Worm (Caenorhabditis elegans) whole organism, late embryonic: Measurements from ENCODE around the gene srh-52.

ENCODE experiments used
- C08G9.2 ChIP-seq: sonication (generic microtip); optimal IDR thresholded peaks from 2 replicates; lab custom pipeline; 2016; ENCODE audit warnings: mild to moderate bottlenecking, missing genetic modification characterization, moderate library complexity, missing compliant biosample characterization
- C38D4.7 ChIP-seq: fragments of 200-800 bp; sonication (Bioruptor generic); optimal IDR thresholded peaks from 2 replicates; lab custom pipeline; 2018; ENCODE audit warnings: mild to moderate bottlenecking, missing genetic modification characterization, moderate library complexity, missing compliant biosample characterization
- K02D7.2 ChIP-seq: sonication (generic microtip); optimal IDR thresholded peaks from 2 replicates; lab custom pipeline; 2017; ENCODE audit warnings: mild to moderate bottlenecking, missing genetic modification characterization, missing compliant biosample characterization
- K09A11.1 ChIP-seq: sonication (generic microtip); optimal IDR thresholded peaks from 2 replicates; lab custom pipeline; 2017; ENCODE audit warnings: antibody characterized with exemption, mild to moderate bottlenecking, missing genetic modification characterization, missing compliant biosample characterization; ENCODE audit not compliant: insufficient read depth
- T23F11.4 ChIP-seq: fragments of 200-800 bp; sonication (Bioruptor generic); optimal IDR thresholded peaks from 2 replicates; lab custom pipeline; 2018; ENCODE audit warnings: mild to moderate bottlenecking, missing genetic modification characterization, missing compliant biosample characterization
- Y22D7AL.16 ChIP-seq: sonication (generic microtip); optimal IDR thresholded peaks from 2 replicates; lab custom pipeline; 2016; ENCODE audit warnings: missing genetic modification characterization, missing compliant biosample characterization
- ama-1 ChIP-seq: fragments of 150-350 bp; optimal IDR thresholded peaks from 2 replicates; lab custom pipeline; 2014
- ceh-2 ChIP-seq: sonication (generic microtip); optimal IDR thresholded peaks from 2 replicates; lab custom pipeline; 2016; ENCODE audit warnings: missing genotype, missing genetic modification characterization, missing compliant biosample characterization
- ceh-22 ChIP-seq: sonication (generic microtip); optimal IDR thresholded peaks from 2 replicates; lab custom pipeline; 2017; ENCODE audit warnings: missing biosample characterization, missing genetic modification characterization
- ceh-24 ChIP-seq: sonication (generic microtip); optimal IDR thresholded peaks from 2 replicates; lab custom pipeline; 2016; ENCODE audit warnings: mild to moderate bottlenecking, missing genetic modification characterization, missing compliant biosample characterization
- ceh-31 ChIP-seq: sonication (generic microtip); optimal IDR thresholded peaks from 2 replicates; lab custom pipeline; 2016; ENCODE audit warnings: missing genetic modification characterization, missing compliant biosample characterization
- ceh-34 ChIP-seq: sonication (generic microtip); optimal IDR thresholded peaks from 2 replicates; lab custom pipeline; 2016; ENCODE audit warnings: mild to moderate bottlenecking, missing genetic modification characterization, missing compliant biosample characterization
- ceh-48 ChIP-seq: sonication (generic microtip); optimal IDR thresholded peaks from 2 replicates; lab custom pipeline; 2016; ENCODE audit warnings: missing genetic modification characterization, inconsistent platforms, missing compliant biosample characterization
- che-1 ChIP-seq: sonication (generic microtip); optimal IDR thresholded peaks from 2 replicates; lab custom pipeline; 2016; ENCODE audit warnings: mild to moderate bottlenecking, missing genetic modification characterization, missing compliant biosample characterization
- dmd-4 ChIP-seq: sonication (generic microtip); optimal IDR thresholded peaks from 2 replicates; lab custom pipeline; 2016; ENCODE audit warnings: borderline replicate concordance, missing genetic modification characterization, missing compliant biosample characterization
- ets-4 ChIP-seq: sonication (generic microtip); optimal IDR thresholded peaks from 2 replicates; lab custom pipeline; 2016; ENCODE audit warnings: missing genetic modification characterization, missing compliant biosample characterization
- eyg-1 ChIP-seq: sonication (generic microtip); optimal IDR thresholded peaks from 2 replicates; lab custom pipeline; 2016; ENCODE audit warnings: missing genotype, missing genetic modification characterization, missing compliant biosample characterization
- fax-1 ChIP-seq: sonication (generic microtip); optimal IDR thresholded peaks from 2 replicates; lab custom pipeline; 2016; ENCODE audit warnings: missing genotype, missing genetic modification characterization, missing compliant biosample characterization
- hlh-30 ChIP-seq: sonication (generic microtip); optimal IDR thresholded peaks from 2 replicates; lab custom pipeline; 2017; ENCODE audit warnings: antibody characterized with exemption, missing genetic modification characterization, missing compliant biosample characterization; ENCODE audit not compliant: insufficient read depth
- hlh-6 ChIP-seq: sonication (generic microtip); optimal IDR thresholded peaks from 2 replicates; lab custom pipeline; 2016; ENCODE audit warnings: missing genotype, missing genetic modification characterization, missing compliant biosample characterization
- lin-11 ChIP-seq: fragments of 200-800 bp; sonication (Bioruptor generic); optimal IDR thresholded peaks from 2 replicates; lab custom pipeline; 2018; ENCODE audit warnings: mild to moderate bottlenecking, missing genetic modification characterization, missing compliant biosample characterization
- mec-3 ChIP-seq: sonication (generic microtip); optimal IDR thresholded peaks from 2 replicates; lab custom pipeline; 2016; ENCODE audit warnings: borderline replicate concordance, missing genetic modification characterization, missing compliant biosample characterization
- nhr-232 ChIP-seq: sonication (generic microtip); optimal IDR thresholded peaks from 2 replicates; lab custom pipeline; 2016; ENCODE audit warnings: missing genetic modification characterization, missing compliant biosample characterization
- pax-1 ChIP-seq: fragments of 150-350 bp; optimal IDR thresholded peaks from 2 replicates; lab custom pipeline; 2014; ENCODE audit warnings: missing biosample characterization, missing genetic modification characterization
- pha-2 ChIP-seq: sonication (generic microtip); optimal IDR thresholded peaks from 2 replicates; lab custom pipeline; 2017; ENCODE audit warnings: mild to moderate bottlenecking, missing genetic modification characterization, missing compliant biosample characterization
- pros-1 ChIP-seq: fragments of 150-350 bp; optimal IDR thresholded peaks from 2 replicates; lab custom pipeline; 2014; ENCODE audit warnings: missing biosample characterization, missing genetic modification reagents, missing genetic modification characterization
- sox-2 ChIP-seq: fragments of 200-800 bp; sonication (Bioruptor generic); IDR thresholded peaks from 2 replicates; pipeline ENCODE4 v1.3.6; 2022; ENCODE audit warnings: missing genetic modification reagents, missing genetic modification characterization, missing compliant biosample characterization
- syd-9 ChIP-seq: sonication (generic microtip); optimal IDR thresholded peaks from 2 replicates; lab custom pipeline; 2016; ENCODE audit warnings: mild to moderate bottlenecking, missing genetic modification characterization, moderate library complexity, missing compliant biosample characterization
- tbx-2 ChIP-seq: sonication (generic microtip); optimal IDR thresholded peaks from 2 replicates; lab custom pipeline; 2016; ENCODE audit warnings: missing genetic modification characterization, missing compliant biosample characterization
- unc-3 ChIP-seq, 2 experiments: fragments of 200-800 bp in 1 of 2; sonication (Bioruptor generic) in 1 of 2; sonication (generic microtip) in 1 of 2; conservative IDR thresholded peaks in 1 of 2; optimal IDR thresholded peaks in 1 of 2; 2 replicates each; pipeline versions ENCODE4 v1.3.6 to Lab custom; 2016 to 2022; ENCODE audit warnings: missing compliant biosample characterization in 2 of 2, missing genetic modification characterization in 2 of 2, missing genetic modification reagents in 1 of 2
- unc-42 ChIP-seq: sonication (generic microtip); optimal IDR thresholded peaks from 2 replicates; lab custom pipeline; 2016; ENCODE audit warnings: missing genotype, missing genetic modification characterization, missing compliant biosample characterization
- unc-55 ChIP-seq: sonication (generic microtip); optimal IDR thresholded peaks from 2 replicates; lab custom pipeline; 2017; ENCODE audit warnings: missing biosample characterization, missing genetic modification reagents, missing genetic modification characterization
- unc-86 ChIP-seq: sonication (generic microtip); optimal IDR thresholded peaks from 2 replicates; lab custom pipeline; 2016; ENCODE audit warnings: missing genetic modification characterization, missing compliant biosample characterization
- zip-5 ChIP-seq: sonication (generic microtip); optimal IDR thresholded peaks from 2 replicates; lab custom pipeline; 2016; ENCODE audit warnings: missing genetic modification characterization, missing compliant biosample characterization
- ztf-16 ChIP-seq: sonication (generic microtip); optimal IDR thresholded peaks from 2 replicates; lab custom pipeline; 2017; ENCODE audit warnings: missing genetic modification characterization, missing compliant biosample characterization

srh-52 gene

ce11 chrV:15376223-15376622 is at the start of gene srh-52:
Gene srh-52, minus strand, starts transcription at chrV:15376323.
- TF ChIP-seq hlh-6 (tag; lab: Kevin White, UChicago) (no peak), unc-86 (tag; lab: Kevin White, UChicago) (no peak), ceh-24 (tag; lab: Kevin White, UChicago) (no peak), C08G9.2 (no peak), unc-3 (GFP tag; conservative IDR thresholded peaks at IDR 0.05; lab: Robert Waterston, UW) (no peak), unc-3 (tag; optimal IDR thresholded peaks at IDR 0.05; lab: Kevin White, UChicago) (no peak), nhr-232 (tag; lab: Kevin White, UChicago) (no peak), unc-42 (tag; lab: Kevin White, UChicago) (no peak), T23F11.4 (GFP tag; lab: Kevin White, UChicago) (no peak), ceh-31 (tag; lab: Kevin White, UChicago) (no peak), ztf-16 (tag; lab: Kevin White, UChicago) (no peak), zip-5 (tag; lab: Kevin White, UChicago) (no peak), pha-2 (tag; lab: Kevin White, UChicago) (no peak)

- TF ChIP-seq tbx-2 (tag; lab: Kevin White, UChicago) (no peak), unc-55 (no peak), pha-2 (tag; lab: Kevin White, UChicago) (no peak), lin-11 (no peak), eyg-1 (tag; lab: Kevin White, UChicago) (no peak), hlh-30 (tag; lab: Kevin White, UChicago) (no peak), mec-3 (tag; lab: Kevin White, UChicago) (no peak), C08G9.2 (no peak), zip-5 (tag; lab: Kevin White, UChicago) (no peak), ceh-34 (tag; lab: Kevin White, UChicago) (no peak), ama-1 (lab: Kevin White, UChicago) (no peak), K09A11.1 (tag; lab: Kevin White, UChicago) (no peak), Y22D7AL.16 (tag; lab: Kevin White, UChicago) (no peak), fax-1 (no peak)
These were observed 49.4 kb upstream of the srh-52 start, which contains the start of gene Y36E3A.2 for ce11 chrV:15425368-15426091. Gene Y36E3A.2, plus strand, starts transcription at chrV:15426041.

- TF ChIP-seq syd-9 (tag; lab: Kevin White, UChicago) (no peak), ceh-48 (no peak), tbx-2 (tag; lab: Kevin White, UChicago) (no peak), pax-1 (tag; lab: Kevin White, UChicago) (no peak), C08G9.2 (no peak), hlh-30 (tag; lab: Kevin White, UChicago) (no peak), hlh-6 (tag; lab: Kevin White, UChicago) (no peak), ceh-22 (tag; lab: Kevin White, UChicago) (no peak), mec-3 (tag; lab: Kevin White, UChicago) (no peak), K02D7.2 (tag; lab: Kevin White, UChicago) (no peak), ets-4 (tag; lab: Kevin White, UChicago) (no peak), pros-1 (tag; lab: Kevin White, UChicago) (no peak), ztf-16 (tag; lab: Kevin White, UChicago) (no peak), ceh-2 (tag; lab: Kevin White, UChicago) (no peak), unc-42 (tag; lab: Kevin White, UChicago) (no peak), che-1 (tag; lab: Kevin White, UChicago) (no peak), C38D4.7 (GFP tag; lab: Kevin White, UChicago) (no peak), dmd-4 (no peak), sox-2 (GFP tag; lab: Robert Waterston, UW) (no peak), pha-2 (tag; lab: Kevin White, UChicago) (no peak)
These were observed 47.5 kb upstream of the srh-52 start, which contains the start of gene fbxa-104 for ce11 chrV:15423601-15424000. Gene fbxa-104, minus strand, starts transcription at chrV:15423683.
